Fruit fly (Drosophila melanogaster) whole organism, adult: ENCODE measurements around the gene Nasp.

Experiments used
- CG11617 ChIP-seq: fragments of 200-800 bp; sonication (Bioruptor generic); optimal IDR thresholded peaks from 2 replicates; lab custom pipeline; 2017; ENCODE audit warnings: mild to moderate bottlenecking, missing biosample characterization, missing genetic modification reagents, missing genetic modification characterization
- CG12768 ChIP-seq: fragments of 200-800 bp; sonication (Bioruptor generic); optimal IDR thresholded peaks from 2 replicates; lab custom pipeline; 2017; ENCODE audit warnings: missing biosample characterization, missing genetic modification characterization, mild to moderate bottlenecking, moderate library complexity, missing genetic modification reagents
- CG14711 ChIP-seq: fragments of 200-800 bp; sonication (Bioruptor generic); optimal IDR thresholded peaks from 2 replicates; lab custom pipeline; 2018; ENCODE audit warnings: missing biosample characterization, mild to moderate bottlenecking, missing genetic modification characterization, moderate library complexity
- CG1620 ChIP-seq: fragments of 200-800 bp; sonication (Bioruptor generic); optimal IDR thresholded peaks from 2 replicates; lab custom pipeline; 2016; ENCODE audit warnings: missing biosample characterization, missing genetic modification characterization
- CG33017 ChIP-seq: fragments of 200-800 bp; sonication (Bioruptor generic); optimal IDR thresholded peaks from 2 replicates; lab custom pipeline; 2018; ENCODE audit warnings: missing biosample characterization, mild to moderate bottlenecking, missing genetic modification characterization, moderate library complexity
- CG5204 ChIP-seq: fragments of 200-800 bp; sonication (Bioruptor generic); optimal IDR thresholded peaks from 2 replicates; lab custom pipeline; 2016; ENCODE audit warnings: missing biosample characterization, missing genetic modification characterization
- CG7045 ChIP-seq: fragments of 200-800 bp; sonication (Bioruptor generic); optimal IDR thresholded peaks from 2 replicates; lab custom pipeline; 2017; ENCODE audit warnings: missing biosample characterization, mild to moderate bottlenecking, missing genetic modification characterization
- CG7101 ChIP-seq: fragments of 200-800 bp; sonication (Bioruptor generic); optimal IDR thresholded peaks from 2 replicates; lab custom pipeline; 2018; ENCODE audit warnings: missing biosample characterization, mild to moderate bottlenecking, missing genetic modification characterization, moderate library complexity
- Clk ChIP-seq: fragments of 200-800 bp; sonication (Bioruptor generic); optimal IDR thresholded peaks from 2 replicates; lab custom pipeline; 2017; ENCODE audit warnings: missing biosample characterization, missing genetic modification characterization
- Crg-1 ChIP-seq: fragments of 200-800 bp; sonication (Bioruptor generic); optimal IDR thresholded peaks from 2 replicates; lab custom pipeline; 2016; ENCODE audit warnings: missing biosample characterization, missing genetic modification characterization
- Hr96 ChIP-seq: fragments of 200-800 bp; sonication (Bioruptor generic); optimal IDR thresholded peaks from 2 replicates; lab custom pipeline; 2016; ENCODE audit warnings: missing biosample characterization, missing genetic modification characterization
- Mnt ChIP-seq: fragments of 200-800 bp; sonication (Bioruptor generic); optimal IDR thresholded peaks from 2 replicates; lab custom pipeline; 2016; ENCODE audit warnings: missing biosample characterization, mild to moderate bottlenecking, missing genetic modification characterization
- bab1 ChIP-seq: fragments of 200-800 bp; sonication (Bioruptor generic); optimal IDR thresholded peaks from 3 replicates; lab custom pipeline; 2019; ENCODE audit warnings: missing biosample characterization, mild to moderate bottlenecking, missing genetic modification characterization, moderate library complexity
- cic ChIP-seq: fragments of 200-800 bp; sonication (Bioruptor generic); optimal IDR thresholded peaks from 2 replicates; lab custom pipeline; 2017; ENCODE audit warnings: missing biosample characterization, mild to moderate bottlenecking, missing genetic modification characterization, moderate library complexity
- cnc ChIP-seq, 2 experiments: fragments of >200 bp; optimal IDR thresholded peaks; 2 replicates each; lab custom pipeline; 2017
- kay ChIP-seq: fragments of 200-800 bp; sonication (Bioruptor generic); peaks from one replicate; lab custom pipeline; 2016; ENCODE audit warnings: missing biosample characterization, missing genetic modification characterization, borderline replicate concordance
- ovo ChIP-seq: fragments of 200-800 bp; sonication (Bioruptor generic); optimal IDR thresholded peaks from 2 replicates; lab custom pipeline; 2016; ENCODE audit warnings: missing biosample characterization, missing genetic modification characterization
- pad ChIP-seq: fragments of 200-800 bp; sonication (Bioruptor generic); optimal IDR thresholded peaks from 3 replicates; lab custom pipeline; 2017; ENCODE audit warnings: missing biosample characterization, missing genetic modification characterization, mild to moderate bottlenecking, moderate library complexity, missing genetic modification reagents
- tj ChIP-seq: fragments of 200-800 bp; sonication (Bioruptor generic); optimal IDR thresholded peaks from 3 replicates; lab custom pipeline; 2017; ENCODE audit warnings: missing biosample characterization, mild to moderate bottlenecking, missing genetic modification characterization, moderate library complexity
- toe ChIP-seq: fragments of 200-800 bp; sonication (Bioruptor generic); optimal IDR thresholded peaks from 2 replicates; lab custom pipeline; 2016; ENCODE audit warnings: missing biosample characterization, missing genetic modification characterization

Gene Nasp

dm6 chr3R:8787538-8788282 lies 40.1 kb downstream of the Nasp start:
- TF ChIP-seq Clk (GFP tag; lab: Kevin White, UChicago) (no peak), CG14711 (tag; lab: Kevin White, UChicago) (no peak)

DNA sequence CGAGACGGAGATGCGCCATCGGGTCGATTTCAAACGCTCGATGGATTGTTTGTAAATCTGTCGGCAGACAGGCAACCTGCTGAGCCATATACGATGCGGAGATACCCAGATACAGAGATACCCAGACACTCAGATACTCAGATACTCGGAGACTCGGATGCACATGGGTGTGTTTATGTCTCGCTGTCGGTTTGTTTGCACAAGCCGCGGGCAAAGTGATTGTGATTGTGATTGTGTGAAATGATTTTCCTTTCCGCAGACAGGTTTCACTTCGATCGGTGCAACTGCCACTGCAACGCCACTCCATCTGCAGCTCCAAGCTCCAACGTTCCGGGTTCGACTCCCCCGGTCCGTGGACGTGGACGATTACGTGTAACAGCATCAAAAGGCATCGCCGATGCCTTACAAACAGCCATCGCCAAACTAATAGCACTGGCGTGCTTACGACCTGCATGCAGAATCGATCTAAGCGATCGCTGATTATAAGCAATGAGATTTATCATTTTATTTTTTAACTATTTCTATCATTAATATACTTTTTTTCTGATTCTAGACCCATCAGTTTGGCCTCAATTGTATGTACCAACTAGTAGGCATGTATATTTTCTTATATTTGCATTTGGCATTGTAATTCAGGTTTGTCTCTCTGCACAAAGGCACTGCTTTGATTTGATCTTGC lies 41.3 kb downstream of the Nasp start:
- no peak for TF ChIP-seq toe
- no peak for TF ChIP-seq CG14711 (tag; lab: Kevin White, UChicago)
- no peak for TF ChIP-seq tj
- no peak for TF ChIP-seq CG7101
- TF ChIP-seq Clk (GFP tag; lab: Kevin White, UChicago), result no peak
- no peak for TF ChIP-seq cic (GFP tag; lab: Kevin White, UChicago)
- no peak for TF ChIP-seq bab1 (GFP tag; lab: Kevin White, UChicago)
- no peak for TF ChIP-seq Mnt (GFP tag; lab: Kevin White, UChicago)
- TF ChIP-seq ovo (GFP tag; lab: Kevin White, UChicago), result no peak

dm6 chr3R:8792463-8793175 lies 45.0 kb downstream of the Nasp start:
- no peak for TF ChIP-seq cic (GFP tag; lab: Kevin White, UChicago)
- no peak for TF ChIP-seq CG33017
- no peak for TF ChIP-seq Hr96 (GFP tag; lab: Kevin White, UChicago)
- TF ChIP-seq bab1 (GFP tag; lab: Kevin White, UChicago), result no peak
- TF ChIP-seq Clk (GFP tag; lab: Kevin White, UChicago), result no peak
- no peak for TF ChIP-seq Crg-1

dm6 chr3R:8793726-8794125 lies 46.1 kb downstream of the Nasp start:
- TF ChIP-seq CG33017, result no peak
- no peak for TF ChIP-seq tj
- no peak for TF ChIP-seq CG7101
- TF ChIP-seq CG12768 (GFP tag; lab: Kevin White, UChicago), result no peak
- TF ChIP-seq Hr96 (GFP tag; lab: Kevin White, UChicago), result no peak
- TF ChIP-seq kay (GFP tag; lab: Kevin White, UChicago), result no peak
- TF ChIP-seq Clk (GFP tag; lab: Kevin White, UChicago), result no peak
- TF ChIP-seq CG11617 (GFP tag; lab: Kevin White, UChicago), result no peak
- TF ChIP-seq CG7045 (GFP tag; lab: Kevin White, UChicago), result no peak
- TF ChIP-seq cic (GFP tag; lab: Kevin White, UChicago), result no peak
- no peak for TF ChIP-seq Crg-1
- no peak for TF ChIP-seq CG1620 (GFP tag; lab: Kevin White, UChicago)
- TF ChIP-seq ovo (GFP tag; lab: Kevin White, UChicago), result no peak
- TF ChIP-seq Mnt (GFP tag; lab: Kevin White, UChicago), result no peak
- no peak for TF ChIP-seq cnc (optimal IDR thresholded peaks at IDR 0.05; lab: Kevin White, UChicago)
- no peak for TF ChIP-seq pad
- TF ChIP-seq bab1 (GFP tag; lab: Kevin White, UChicago), result no peak
- TF ChIP-seq CG14711 (tag; lab: Kevin White, UChicago), result no peak
- no peak for TF ChIP-seq CG5204
- no peak for TF ChIP-seq toe

- no peak for TF ChIP-seq toe
- TF ChIP-seq ovo (GFP tag; lab: Kevin White, UChicago), result no peak
- no peak for TF ChIP-seq CG1620 (GFP tag; lab: Kevin White, UChicago)
- no peak for TF ChIP-seq pad
- no peak for TF ChIP-seq CG12768 (GFP tag; lab: Kevin White, UChicago)
- TF ChIP-seq CG7101, result no peak
- no peak for TF ChIP-seq cnc (optimal IDR thresholded peaks at IDR 0.05; lab: Kevin White, UChicago)
- TF ChIP-seq CG7045 (GFP tag; lab: Kevin White, UChicago), result no peak
- no peak for TF ChIP-seq CG5204
- no peak for TF ChIP-seq Hr96 (GFP tag; lab: Kevin White, UChicago)
Observed at dm6 chr3R:8794384-8794783, 46.8 kb downstream of the Nasp start, which contains the start of gene Ir85a. Gene Ir85a (plus strand): TSS chr3R:8794684.

DNA sequence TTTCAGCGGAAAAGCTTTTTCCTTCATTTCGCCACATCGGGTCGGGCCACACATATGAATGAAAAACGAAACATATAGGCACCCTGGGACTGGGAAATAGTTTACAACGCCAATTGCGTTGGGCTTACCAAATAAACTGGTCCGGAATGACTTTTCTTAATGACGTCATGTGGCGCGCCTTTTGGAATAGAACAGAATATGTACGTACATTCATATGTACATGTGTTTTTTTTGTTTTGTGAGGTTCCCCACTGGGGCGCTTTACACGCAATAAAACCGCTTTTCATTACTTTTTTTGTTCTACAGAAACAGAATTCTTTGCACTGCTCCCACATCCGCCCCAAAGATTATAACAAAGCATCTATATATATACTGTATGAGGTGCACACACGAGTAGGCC lies 50.7 kb downstream of the Nasp start:
- TF ChIP-seq Clk (GFP tag; lab: Kevin White, UChicago), result no peak
- TF ChIP-seq ovo (GFP tag; lab: Kevin White, UChicago), result no peak
- TF ChIP-seq CG7045 (GFP tag; lab: Kevin White, UChicago), result no peak
- TF ChIP-seq pad, result no peak
- no peak for TF ChIP-seq CG7101
- TF ChIP-seq kay (GFP tag; lab: Kevin White, UChicago), result no peak
- no peak for TF ChIP-seq tj
- TF ChIP-seq cnc (optimal IDR thresholded peaks at IDR 0.05; lab: Kevin White, UChicago), result no peak
- no peak for TF ChIP-seq Mnt (GFP tag; lab: Kevin White, UChicago)
- TF ChIP-seq bab1 (GFP tag; lab: Kevin White, UChicago), result no peak
